Worm (Caenorhabditis elegans): ENCODE results near the gene C34C6.3.

C34C6.3 gene

DNA sequence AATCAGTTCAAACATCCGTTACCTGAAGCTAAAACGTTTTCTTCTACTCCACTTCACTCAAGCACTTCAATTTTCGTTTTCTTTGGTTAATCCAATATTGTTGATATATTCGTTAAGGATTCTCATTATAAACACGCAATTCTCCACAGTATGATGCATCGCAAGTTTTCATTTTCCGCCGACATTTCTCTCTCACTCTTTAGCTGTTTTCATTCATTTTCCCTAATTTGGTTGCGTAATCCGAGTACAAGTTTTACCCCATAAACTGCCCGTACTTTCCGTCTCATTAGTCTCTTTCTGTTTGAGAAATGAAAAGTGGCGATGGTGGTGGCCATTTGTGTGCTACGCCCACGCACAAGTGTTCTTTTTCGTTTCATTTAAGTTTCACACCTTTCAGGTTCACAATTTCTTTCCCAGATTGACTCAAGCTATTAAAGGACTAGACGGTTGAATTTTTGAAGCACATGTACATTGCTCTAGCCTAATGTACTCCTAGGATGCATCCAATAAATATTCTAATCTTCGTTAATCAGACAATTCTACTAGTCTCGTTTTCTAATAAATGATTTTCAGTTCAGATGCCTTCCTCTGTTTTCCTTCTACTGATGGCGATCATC lies at the start of gene C34C6.3:
Gene C34C6.3, plus strand, starts transcription at position 567 of the 617 bp plus-strand sequence.
- no peak for TF ChIP-seq mcd-1 (GFP tag; IDR thresholded peaks at IDR 0.05)
- TF ChIP-seq tbx-9 (tag; optimal IDR thresholded peaks at IDR 0.05; ENCODE audit: borderline replicate concordance), result no peak
- no peak for TF ChIP-seq B0035.1 (tag; optimal IDR thresholded peaks at IDR 0.05)
- no peak for TF ChIP-seq hrde-1 (tag; optimal IDR thresholded peaks at IDR 0.05; ENCODE audit: borderline replicate concordance)
- no peak for TF ChIP-seq ama-1 (optimal IDR thresholded peaks at IDR 0.05)
- no peak for TF ChIP-seq ama-1 (GFP tag; optimal IDR thresholded peaks at IDR 0.05)
- TF ChIP-seq aptf-2 (GFP tag; conservative IDR thresholded peaks at IDR 0.05), result no peak
- TF ChIP-seq unc-130 (GFP tag; optimal IDR thresholded peaks at IDR 0.05), result no peak
- TF ChIP-seq ceh-40 (GFP tag; IDR thresholded peaks at IDR 0.05), result no peak
- TF ChIP-seq C06A6.2 (GFP tag; conservative IDR thresholded peaks at IDR 0.05), result no peak
- TF ChIP-seq D2030.7 (GFP tag; IDR thresholded peaks at IDR 0.05), result no peak
- TF ChIP-seq F57A8.1 (GFP tag; optimal IDR thresholded peaks at IDR 0.05), result no peak
- no peak for TF ChIP-seq rpc-1 (optimal IDR thresholded peaks at IDR 0.05)
- no peak for TF ChIP-seq rpc-1 (tag; optimal IDR thresholded peaks at IDR 0.05)
- no peak for TF ChIP-seq T26A5.8 (tag; optimal IDR thresholded peaks at IDR 0.05)
- no peak for TF ChIP-seq ceh-79 (tag; optimal IDR thresholded peaks at IDR 0.05)
- TF ChIP-seq dpff-1 (tag; optimal IDR thresholded peaks at IDR 0.05), result no peak
- no peak for TF ChIP-seq lsl-1 (GFP tag; optimal IDR thresholded peaks at IDR 0.05)
- TF ChIP-seq ZK185.1 (tag; optimal IDR thresholded peaks at IDR 0.05; ENCODE audit: poor library complexity, severe bottlenecking), result no peak
- no peak for TF ChIP-seq cebp-1 (GFP tag; IDR thresholded peaks at IDR 0.05)
- TF ChIP-seq cebp-1 (tag; optimal IDR thresholded peaks at IDR 0.05), result no peak

ce11 chrII:8642376-8642775 lies 49.3 kb upstream of the C34C6.3 start:
- no peak for TF ChIP-seq snpc-4 (GFP tag; optimal IDR thresholded peaks at IDR 0.05)
- no peak for TF ChIP-seq snpc-4 (tag; optimal IDR thresholded peaks at IDR 0.05)
- no peak for TF ChIP-seq ceh-58 (GFP tag; IDR thresholded peaks at IDR 0.05)
- no peak for TF ChIP-seq athp-1 (tag; optimal IDR thresholded peaks at IDR 0.05)
- no peak for TF ChIP-seq unc-130 (GFP tag; optimal IDR thresholded peaks at IDR 0.05)
- TF ChIP-seq ekl-4 (GFP tag; IDR thresholded peaks at IDR 0.05), result no peak
- TF ChIP-seq lag-1 (GFP tag; IDR thresholded peaks at IDR 0.05), result no peak
- TF ChIP-seq mel-28 (tag; optimal IDR thresholded peaks at IDR 0.05; ENCODE audit: borderline replicate concordance), result no peak
- no peak for TF ChIP-seq ztf-25 (GFP tag; IDR thresholded peaks at IDR 0.05)
- no peak for TF ChIP-seq T26A5.8 (tag; optimal IDR thresholded peaks at IDR 0.05)
- no peak for TF ChIP-seq rec-8 (tag; optimal IDR thresholded peaks at IDR 0.05)
- no peak for TF ChIP-seq gei-17 (GFP tag; optimal IDR thresholded peaks at IDR 0.05)
- no peak for TF ChIP-seq bed-1 (GFP tag; IDR thresholded peaks at IDR 0.05)
- TF ChIP-seq die-1 (tag; optimal IDR thresholded peaks at IDR 0.05), result no peak

DNA sequence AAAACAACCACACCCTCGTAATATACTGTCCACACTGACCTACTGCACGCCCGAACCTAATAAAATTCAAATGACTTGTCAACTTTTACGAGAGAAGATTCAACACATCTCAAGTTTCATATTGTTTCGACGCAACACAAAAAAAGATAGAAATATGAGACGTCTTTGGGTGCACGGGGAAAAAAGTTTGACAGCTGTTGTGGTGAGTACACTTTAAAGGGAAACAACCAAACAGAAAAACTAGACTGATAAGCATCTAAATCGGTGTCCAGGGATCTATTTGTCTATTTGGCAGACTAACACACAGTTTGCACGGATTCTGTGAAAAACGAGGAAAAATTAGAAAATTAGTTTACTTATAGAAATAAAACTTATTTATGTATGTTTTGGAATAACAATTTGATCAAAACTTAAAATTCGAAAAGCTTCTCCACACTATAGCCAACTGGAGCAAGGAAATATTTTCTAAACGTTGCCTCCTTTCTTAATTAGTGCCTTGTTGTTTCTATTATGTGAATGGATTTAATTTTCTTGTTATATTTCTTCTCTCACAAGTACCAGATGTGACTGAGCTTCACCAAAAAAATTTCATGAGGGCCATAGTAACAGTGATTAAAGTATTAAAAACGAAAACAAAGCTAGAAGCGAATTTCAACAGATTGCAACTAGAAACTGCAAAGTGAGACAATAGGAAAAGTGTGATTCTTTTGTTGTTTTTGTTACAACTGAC lies 47.9 kb upstream of the C34C6.3 start:
- TF ChIP-seq K11D2.4 (GFP tag; IDR thresholded peaks at IDR 0.05), result no peak
- TF ChIP-seq somi-1 (GFP tag; optimal IDR thresholded peaks at IDR 0.05), result no peak
- TF ChIP-seq cebp-1 (GFP tag; IDR thresholded peaks at IDR 0.05), result no peak
- TF ChIP-seq cebp-1 (tag; optimal IDR thresholded peaks at IDR 0.05), result no peak
- TF ChIP-seq ceh-27 (GFP tag; optimal IDR thresholded peaks at IDR 0.05), result no peak
- TF ChIP-seq rcor-1 (GFP tag; IDR thresholded peaks at IDR 0.05), result no peak
- no peak for TF ChIP-seq ccch-3 (GFP tag; optimal IDR thresholded peaks at IDR 0.05)
- no peak for TF ChIP-seq snpc-3.4 (tag; optimal IDR thresholded peaks at IDR 0.05)
- no peak for TF ChIP-seq ztf-26 (tag; optimal IDR thresholded peaks at IDR 0.05)
- no peak for TF ChIP-seq mxl-1 (tag; optimal IDR thresholded peaks at IDR 0.05)
- TF ChIP-seq lin-40 (tag; optimal IDR thresholded peaks at IDR 0.05), result no peak
- TF ChIP-seq hmg-1.2 (GFP tag; IDR thresholded peaks at IDR 0.05), result no peak
- TF ChIP-seq attf-3 (GFP tag; conservative IDR thresholded peaks at IDR 0.05), result no peak
- TF ChIP-seq hlh-12 (tag; optimal IDR thresholded peaks at IDR 0.05), result no peak
- TF ChIP-seq ama-1 (optimal IDR thresholded peaks at IDR 0.05), result no peak
- no peak for TF ChIP-seq ama-1 (GFP tag; optimal IDR thresholded peaks at IDR 0.05)
- TF ChIP-seq Y67H2A.10 (GFP tag; conservative IDR thresholded peaks at IDR 0.05), result no peak
- no peak for TF ChIP-seq ekl-4 (GFP tag; IDR thresholded peaks at IDR 0.05)
- no peak for TF ChIP-seq C17E4.6 (GFP tag; IDR thresholded peaks at IDR 0.05)
